Worm (Caenorhabditis elegans) whole organism, L4/young adult: ENCODE results near the gene F17E5.2.

Experiments used
- W03F9.2 ChIP-seq: fragments of 150-350 bp; optimal IDR thresholded peaks from 2 replicates; lab custom pipeline; 2014; ENCODE audit warnings: missing biosample characterization, missing genetic modification characterization
- dao-5 ChIP-seq: sonication (generic microtip); optimal IDR thresholded peaks from 2 replicates; lab custom pipeline; 2016; ENCODE audit warnings: missing genotype, missing genetic modification characterization, moderate library complexity, missing compliant biosample characterization
- him-1 ChIP-seq: sonication (generic microtip); optimal IDR thresholded peaks from 2 replicates; lab custom pipeline; 2016; ENCODE audit warnings: missing genotype, missing genetic modification reagents, missing genetic modification characterization, missing compliant biosample characterization

- TF ChIP-seq him-1 (tag; lab: Kevin White, UChicago) (no peak), W03F9.2 (tag; lab: Kevin White, UChicago) (no peak), dao-5 (no peak)
Measured at ce11 chrX:12356581-12356980, 37.5 kb upstream of the F17E5.2 start, which contains the start of gene nspc-12.
